Fruit fly (Drosophila melanogaster): ENCODE measurements around the gene Sfxn1-3.
A peak's percentile ranks its signal among the peaks of the same experiment; 100 is the strongest.

Sfxn1-3 gene

dm6 chr3R:4428585-4429464, 50.4 kb downstream of the Sfxn1-3 start, which contains the start of gene srl (continued):
- no peak for TF ChIP-seq crol (GFP tag; IDR thresholded peaks at IDR 0.05)
- no peak for TF ChIP-seq slp2 (GFP tag; optimal IDR thresholded peaks at IDR 0.05)
- TF ChIP-seq CkIIα-i1 (GFP tag; IDR thresholded peaks at IDR 0.05) = no peak
- TF ChIP-seq wor (GFP tag; IDR thresholded peaks at IDR 0.05) = no peak
- TF ChIP-seq CG9727 (GFP tag; optimal IDR thresholded peaks at IDR 0.05) = peak; percentile 19
- no peak for TF ChIP-seq CG32767 (GFP tag; IDR thresholded peaks at IDR 0.05)
- no peak for TF ChIP-seq oc (tag; optimal IDR thresholded peaks at IDR 0.05)
- no peak for TF ChIP-seq pb (GFP tag; optimal IDR thresholded peaks at IDR 0.05)
- no peak for TF ChIP-seq eve (GFP tag; optimal IDR thresholded peaks at IDR 0.05)
- TF ChIP-seq gcm (GFP tag; optimal IDR thresholded peaks at IDR 0.05) = peak; percentile 14
- no peak for TF ChIP-seq mld (GFP tag; IDR thresholded peaks at IDR 0.05; ENCODE audit: partially characterized antibody)
- peak; percentile 95 for TF ChIP-seq pzg (GFP tag; optimal IDR thresholded peaks at IDR 0.05)
- peak; percentile 96 for TF ChIP-seq gfzf (GFP tag; optimal IDR thresholded peaks at IDR 0.05)
- no peak for TF ChIP-seq CG9932 (GFP tag; IDR thresholded peaks at IDR 0.05)
- no peak; the same call in 2 of the 3 replicates for TF ChIP-seq CG7963 (GFP tag; IDR thresholded peaks at IDR 0.05; ENCODE audit: partially characterized antibody)
- TF ChIP-seq CG10267 (tag; optimal IDR thresholded peaks at IDR 0.05) = peak; percentile 22
- no peak for TF ChIP-seq Nf-YC (tag; optimal IDR thresholded peaks at IDR 0.05)
- no peak for TF ChIP-seq Kr (GFP tag; optimal IDR thresholded peaks at IDR 0.05)
- no peak; the same call in 2 of the 3 replicates for TF ChIP-seq so (GFP tag; IDR thresholded peaks at IDR 0.05)
- TF ChIP-seq CG17385 (GFP tag; optimal IDR thresholded peaks at IDR 0.05) = peak; percentile 95
- peak in 1 of 2 experiments; percentile 48 for TF ChIP-seq Pdp1 (GFP tag; optimal IDR thresholded peaks at IDR 0.05)
- peak; percentile 70 for TF ChIP-seq Ets97D (GFP tag; optimal IDR thresholded peaks at IDR 0.05)
- no peak for TF ChIP-seq rib (GFP tag; IDR thresholded peaks at IDR 0.05)
- peak; percentile 7 for TF ChIP-seq CG18011 (GFP tag; optimal IDR thresholded peaks at IDR 0.05)
- TF ChIP-seq psq (GFP tag; optimal IDR thresholded peaks at IDR 0.05) = no peak
- TF ChIP-seq CG8281 (tag; optimal IDR thresholded peaks at IDR 0.05) = no peak
- no peak for TF ChIP-seq CG16779 (GFP tag; IDR thresholded peaks at IDR 0.05)
- no peak for TF ChIP-seq tio (GFP tag; optimal IDR thresholded peaks at IDR 0.05)
- no peak for TF ChIP-seq crp (GFP tag; optimal IDR thresholded peaks at IDR 0.05)
- peak; percentile 44 for TF ChIP-seq CG12769 (tag; optimal IDR thresholded peaks at IDR 0.05)
- no peak for TF ChIP-seq corto (GFP tag; optimal IDR thresholded peaks at IDR 0.05)
- no peak for TF ChIP-seq CG17912 (GFP tag; optimal IDR thresholded peaks at IDR 0.05)
- TF ChIP-seq fru (optimal IDR thresholded peaks at IDR 0.05) = no peak
- no peak for TF ChIP-seq CG2120 (GFP tag; optimal IDR thresholded peaks at IDR 0.05)
- TF ChIP-seq CG14710 (tag; optimal IDR thresholded peaks at IDR 0.05) = peak; percentile 39
- no peak for TF ChIP-seq tin (GFP tag; optimal IDR thresholded peaks at IDR 0.05)
- no peak for TF ChIP-seq CG15479 (GFP tag; optimal IDR thresholded peaks at IDR 0.05)
- TF ChIP-seq Stat92E (GFP tag; optimal IDR thresholded peaks at IDR 0.05) = no peak
- TF ChIP-seq ranshi (GFP tag; IDR thresholded peaks at IDR 0.05) = no peak
- no peak for TF ChIP-seq esg (GFP tag; conservative IDR thresholded peaks at IDR 0.05)
- TF ChIP-seq Gug (GFP tag; IDR thresholded peaks at IDR 0.05) = no peak
- TF ChIP-seq run (tag; optimal IDR thresholded peaks at IDR 0.05) = no peak
- no peak for TF ChIP-seq chm (GFP tag; IDR thresholded peaks at IDR 0.05)
- no peak for TF ChIP-seq CG9876 (GFP tag; optimal IDR thresholded peaks at IDR 0.05)
- no peak for TF ChIP-seq CG4820 (GFP tag; optimal IDR thresholded peaks at IDR 0.05)
- TF ChIP-seq Elba2 (GFP tag; optimal IDR thresholded peaks at IDR 0.05) = peak; percentile 41
- no peak for TF ChIP-seq Hr78 (GFP tag; optimal IDR thresholded peaks at IDR 0.05)
- TF ChIP-seq CHES-1-like (GFP tag; optimal IDR thresholded peaks at IDR 0.05) = peak; percentile 14
- TF ChIP-seq dati (GFP tag; IDR thresholded peaks at IDR 0.05) = no peak
